Worm (Caenorhabditis elegans) whole organism, L4 larva: ENCODE measurements around the gene srd-3.

Experiments used
- F49E8.2 ChIP-seq: sonication (generic microtip); optimal IDR thresholded peaks from 2 replicates; lab custom pipeline; 2016; ENCODE audit warnings: missing compliant biosample characterization, mild to moderate bottlenecking, missing genetic modification characterization, borderline replicate concordance
- R02D3.7 ChIP-seq: fragments of 150-350 bp; sonication (generic microtip); optimal IDR thresholded peaks from 3 replicates; lab custom pipeline; 2014; ENCODE audit warnings: missing biosample characterization, missing genetic modification characterization
- T20F7.1 ChIP-seq: fragments of 200-800 bp; sonication (Bioruptor generic); optimal IDR thresholded peaks from 2 replicates; lab custom pipeline; 2018; ENCODE audit warnings: mild to moderate bottlenecking, missing genetic modification characterization, missing compliant biosample characterization
- T26A8.4 ChIP-seq: fragments of 200-800 bp; sonication (Bioruptor generic); IDR thresholded peaks from 2 replicates; pipeline ENCODE4 v1.3.6; 2022; ENCODE audit warnings: missing genetic modification characterization, missing compliant biosample characterization
- Y75B8A.6 ChIP-seq: fragments of 200-800 bp; sonication (Bioruptor generic); IDR thresholded peaks from 2 replicates; pipeline ENCODE4 v1.3.6; 2022; ENCODE audit warnings: missing genetic modification reagents, missing genetic modification characterization, missing compliant biosample characterization
- ZK337.2 ChIP-seq: fragments of 200-800 bp; sonication (Bioruptor generic); IDR thresholded peaks from 2 replicates; pipeline ENCODE4 v1.3.6; 2022; ENCODE audit warnings: missing genetic modification reagents, missing genetic modification characterization, missing compliant biosample characterization
- ama-1 ChIP-seq: fragments of 150-350 bp; optimal IDR thresholded peaks from 2 replicates; lab custom pipeline; 2014; ENCODE audit warnings: inconsistent platforms, mixed read lengths
- arid-1 ChIP-seq: fragments of 200-800 bp; sonication (Bioruptor generic); conservative IDR thresholded peaks from 2 replicates; pipeline ENCODE4 v1.3.6; 2022; ENCODE audit warnings: missing genetic modification reagents, missing genetic modification characterization, missing compliant biosample characterization
- attf-4 ChIP-seq: sonication (generic microtip); optimal IDR thresholded peaks from 3 replicates; lab custom pipeline; 2017; ENCODE audit warnings: missing biosample characterization, missing genetic modification characterization
- ceh-28 ChIP-seq: fragments of 150-350 bp; optimal IDR thresholded peaks from 2 replicates; lab custom pipeline; 2014; ENCODE audit warnings: missing biosample characterization, missing genetic modification reagents, missing genetic modification characterization
- ceh-44 ChIP-seq: fragments of 200-800 bp; sonication (Bioruptor generic); IDR thresholded peaks from 2 replicates; pipeline ENCODE4 v1.3.6; 2022; ENCODE audit warnings: missing genetic modification reagents, missing genetic modification characterization, missing compliant biosample characterization
- ceh-62 ChIP-seq: sonication (generic microtip); optimal IDR thresholded peaks from 2 replicates; lab custom pipeline; 2017; ENCODE audit warnings: missing biosample characterization, missing genetic modification characterization
- ceh-82 ChIP-seq: sonication (generic microtip); optimal IDR thresholded peaks from 2 replicates; lab custom pipeline; 2017; ENCODE audit warnings: missing biosample characterization, missing genetic modification characterization
- cey-2 ChIP-seq: sonication (generic microtip); optimal IDR thresholded peaks from 3 replicates; lab custom pipeline; 2017; ENCODE audit warnings: missing genetic modification characterization, mild to moderate bottlenecking, missing compliant biosample characterization, antibody characterized with exemption, borderline replicate concordance; ENCODE audit not compliant: insufficient read depth
- daf-8 ChIP-seq: fragments of 200-800 bp; sonication (Bioruptor generic); IDR thresholded peaks from 2 replicates; pipeline ENCODE4 v1.3.6; 2022; ENCODE audit warnings: missing genetic modification characterization, missing compliant biosample characterization
- dmd-6 ChIP-seq: fragments of 200-800 bp; sonication (Bioruptor generic); IDR thresholded peaks from 2 replicates; pipeline ENCODE4 v1.3.6; 2022; ENCODE audit warnings: missing genetic modification reagents, missing genetic modification characterization, missing compliant biosample characterization
- dmd-8 ChIP-seq: fragments of 200-800 bp; sonication (Bioruptor generic); IDR thresholded peaks from 2 replicates; pipeline ENCODE4 v1.3.6; 2022; ENCODE audit warnings: missing genetic modification characterization, missing compliant biosample characterization
- dpl-1 ChIP-seq: fragments of 150-350 bp; optimal IDR thresholded peaks from 2 replicates; lab custom pipeline; 2014; ENCODE audit warnings: missing biosample characterization, missing genetic modification reagents, missing genetic modification characterization
- dve-1 ChIP-seq: sonication (generic microtip); optimal IDR thresholded peaks from 2 replicates; lab custom pipeline; 2017; ENCODE audit warnings: antibody characterized with exemption, mild to moderate bottlenecking, missing genetic modification characterization, missing compliant biosample characterization; ENCODE audit not compliant: insufficient read depth
- fkh-10 ChIP-seq: fragments of 150-350 bp; optimal IDR thresholded peaks from 2 replicates; lab custom pipeline; 2014; ENCODE audit warnings: missing biosample characterization, missing genetic modification reagents, missing genetic modification characterization
- hlh-11 ChIP-seq: fragments of 200-800 bp; sonication (Bioruptor generic); optimal IDR thresholded peaks from 2 replicates; lab custom pipeline; 2018; ENCODE audit warnings: mild to moderate bottlenecking, missing genetic modification characterization, missing compliant biosample characterization
- hlh-30 ChIP-seq: sonication (generic microtip); optimal IDR thresholded peaks from 2 replicates; lab custom pipeline; 2017; ENCODE audit warnings: antibody characterized with exemption, mild to moderate bottlenecking, missing genetic modification characterization, missing compliant biosample characterization; ENCODE audit not compliant: insufficient read depth
- lim-7 ChIP-seq: fragments of 200-800 bp; sonication (Bioruptor generic); IDR thresholded peaks from 2 replicates; pipeline ENCODE4 v1.3.6; 2022; ENCODE audit warnings: missing genetic modification characterization, missing compliant biosample characterization
- lin-1 ChIP-seq: fragments of 200-800 bp; sonication (Bioruptor generic); IDR thresholded peaks from 2 replicates; pipeline ENCODE4 v1.3.6; 2022; ENCODE audit warnings: missing genetic modification reagents, missing genetic modification characterization, missing compliant biosample characterization
- lin-13 ChIP-seq: fragments of 150-350 bp; optimal IDR thresholded peaks from 2 replicates; lab custom pipeline; 2014; ENCODE audit warnings: missing biosample characterization, missing genetic modification reagents, missing genetic modification characterization
- lin-15B ChIP-seq: fragments of 150-350 bp; sonication (generic microtip); optimal IDR thresholded peaks from 3 replicates; lab custom pipeline; 2014; ENCODE audit warnings: missing biosample characterization, missing genetic modification characterization
- lin-38 ChIP-seq: fragments of 200-800 bp; sonication (Bioruptor generic); IDR thresholded peaks from 2 replicates; pipeline ENCODE4 v1.3.6; 2022; ENCODE audit warnings: missing genetic modification reagents, missing genetic modification characterization, missing compliant biosample characterization
- lin-39 ChIP-seq: fragments of 150-350 bp; optimal IDR thresholded peaks from 2 replicates; lab custom pipeline; 2014; ENCODE audit warnings: missing biosample characterization, missing genetic modification reagents, missing genetic modification characterization
- lsy-2 ChIP-seq, 2 experiments: fragments of 150-350 bp in 1 of 2; sonication (generic microtip) in 1 of 2; optimal IDR thresholded peaks; 2 replicates each; lab custom pipeline; 2014 to 2017; ENCODE audit warnings: missing biosample characterization in 2 of 2, missing genetic modification characterization in 2 of 2
- madf-5 ChIP-seq, 2 experiments: fragments of 200-800 bp; sonication (Bioruptor generic); IDR thresholded peaks; 2 replicates each; pipeline ENCODE4 v1.3.6; 2022; ENCODE audit warnings: missing compliant biosample characterization in 2 of 2, missing genetic modification characterization in 2 of 2
- madf-9 ChIP-seq: fragments of 200-800 bp; sonication (Bioruptor generic); conservative IDR thresholded peaks from 2 replicates; pipeline ENCODE4 v1.3.6; 2022; ENCODE audit warnings: missing genetic modification reagents, missing genetic modification characterization, missing compliant biosample characterization
- mdt-29 ChIP-seq: fragments of 200-800 bp; sonication (Bioruptor generic); IDR thresholded peaks from 2 replicates; pipeline ENCODE4 v1.3.6; 2022; ENCODE audit warnings: missing genetic modification reagents, missing genetic modification characterization, missing compliant biosample characterization
- mxl-3 ChIP-seq: fragments of 200-800 bp; sonication (Bioruptor generic); optimal IDR thresholded peaks from 2 replicates; lab custom pipeline; 2018; ENCODE audit warnings: mild to moderate bottlenecking, missing genetic modification characterization, missing compliant biosample characterization
- nhr-111 ChIP-seq: fragments of 200-800 bp; sonication (Bioruptor generic); optimal IDR thresholded peaks from 2 replicates; lab custom pipeline; 2018; ENCODE audit warnings: mild to moderate bottlenecking, missing genetic modification characterization, missing compliant biosample characterization
- nhr-237 ChIP-seq: sonication (generic microtip); optimal IDR thresholded peaks from 2 replicates; lab custom pipeline; 2017; ENCODE audit warnings: missing biosample characterization, missing genetic modification characterization
- nhr-42 ChIP-seq: fragments of 200-800 bp; sonication (Bioruptor generic); IDR thresholded peaks from 2 replicates; pipeline ENCODE4 v1.3.6; 2022; ENCODE audit warnings: missing genetic modification characterization, missing compliant biosample characterization
- nhr-48 ChIP-seq: sonication (generic microtip); optimal IDR thresholded peaks from 2 replicates; lab custom pipeline; 2016; ENCODE audit warnings: mild to moderate bottlenecking, missing genetic modification characterization, missing compliant biosample characterization
- pha-4 ChIP-seq, 2 experiments: fragments of 150-350 bp in 1 of 2; fragments of 200-800 bp in 1 of 2; sonication (Bioruptor generic) in 1 of 2; IDR thresholded peaks in 1 of 2; optimal IDR thresholded peaks in 1 of 2; 2 replicates each; pipeline versions ENCODE4 v1.3.6 to Lab custom; 2014 to 2022; ENCODE audit warnings: missing genetic modification characterization in 2 of 2, missing genetic modification reagents in 2 of 2, missing biosample characterization in 1 of 2, missing compliant biosample characterization in 1 of 2
- php-3 ChIP-seq: fragments of 200-800 bp; sonication (Bioruptor generic); IDR thresholded peaks from 2 replicates; pipeline ENCODE4 v1.3.6; 2022; ENCODE audit warnings: missing genetic modification reagents, missing genetic modification characterization, missing compliant biosample characterization
- sdz-12 ChIP-seq: fragments of 200-800 bp; sonication (Bioruptor generic); optimal IDR thresholded peaks from 2 replicates; lab custom pipeline; 2018; ENCODE audit warnings: mild to moderate bottlenecking, missing genetic modification characterization, missing compliant biosample characterization
- set-16 ChIP-seq: fragments of 200-800 bp; sonication (Bioruptor generic); IDR thresholded peaks from 2 replicates; pipeline ENCODE4 v1.3.6; 2022; ENCODE audit warnings: missing genetic modification reagents, missing genetic modification characterization, missing compliant biosample characterization
- skn-1 ChIP-seq: fragments of 150-350 bp; optimal IDR thresholded peaks from 2 replicates; lab custom pipeline; 2014; ENCODE audit warnings: missing biosample characterization, missing genetic modification characterization
- tra-1 ChIP-seq: fragments of 200-800 bp; sonication (Bioruptor generic); IDR thresholded peaks from 2 replicates; pipeline ENCODE4 v1.3.6; 2022; ENCODE audit warnings: missing genetic modification reagents, missing genetic modification characterization, missing compliant biosample characterization
- unc-130 ChIP-seq: sonication (generic microtip); optimal IDR thresholded peaks from 2 replicates; lab custom pipeline; 2016; ENCODE audit warnings: missing genetic modification reagents, missing genetic modification characterization, missing compliant biosample characterization
- unc-62 ChIP-seq, 3 experiments: fragments of 150-350 bp in 1 of 3; sonication (generic microtip); optimal IDR thresholded peaks in 2 of 3; peaks in 1 of 3; 1 replicate in 1 of 3; 2 replicates in 2 of 3; lab custom pipeline; 2014 to 2017; ENCODE audit warnings: missing biosample characterization in 3 of 3, missing genetic modification characterization in 3 of 3, missing genetic modification reagents in 3 of 3, missing genotype in 1 of 3
- vab-7 ChIP-seq: fragments of 200-800 bp; sonication (Bioruptor generic); IDR thresholded peaks from 2 replicates; pipeline ENCODE4 v1.3.6; 2022; ENCODE audit warnings: missing genetic modification reagents, missing genetic modification characterization, missing compliant biosample characterization
- zfp-3 ChIP-seq: fragments of 200-800 bp; sonication (Bioruptor generic); conservative IDR thresholded peaks from 2 replicates; pipeline ENCODE4 v1.3.6; 2022; ENCODE audit warnings: missing genetic modification reagents, missing genetic modification characterization, missing compliant biosample characterization
- zip-11 ChIP-seq: fragments of 200-800 bp; sonication (Bioruptor generic); IDR thresholded peaks from 2 replicates; pipeline ENCODE4 v1.3.6; 2022; ENCODE audit warnings: missing genetic modification characterization, missing compliant biosample characterization
- zip-2 ChIP-seq: fragments of 150-350 bp; optimal IDR thresholded peaks from 2 replicates; lab custom pipeline; 2014; ENCODE audit warnings: missing biosample characterization, missing genetic modification characterization
- ztf-11 ChIP-seq: fragments of 150-350 bp; optimal IDR thresholded peaks from 2 replicates; lab custom pipeline; 2014; ENCODE audit warnings: missing biosample characterization, missing genetic modification characterization

The srd-3 gene

DNA sequence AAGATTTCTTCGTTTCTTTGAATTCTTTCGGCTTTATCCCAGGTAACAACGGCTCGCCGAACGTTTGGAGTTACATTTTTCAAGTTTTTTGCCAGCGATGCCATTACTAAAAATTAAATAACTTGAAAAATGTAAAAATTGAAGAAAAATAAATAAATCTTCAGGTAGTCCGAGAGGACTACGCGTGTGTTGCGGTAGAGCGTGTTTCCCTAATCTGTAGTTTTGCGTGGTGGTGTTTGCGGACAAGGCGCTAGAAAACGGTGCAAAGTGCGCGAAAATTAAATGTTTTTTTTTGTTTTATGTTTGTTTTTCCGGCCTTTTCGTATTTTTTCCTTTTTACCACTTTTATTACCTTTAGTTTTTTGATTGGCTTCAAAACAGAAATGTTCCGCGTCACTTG lies 27.1 kb upstream of the srd-3 start, which contains the start of gene mrpl-28 (continued):
- TF ChIP-seq sdz-12 (GFP tag; lab: Kevin White, UChicago) = no peak
- TF ChIP-seq unc-130 (GFP tag; lab: Kevin White, UChicago) = peak; percentile 33
- TF ChIP-seq lin-38 (GFP tag; lab: Robert Waterston, UW) = peak; percentile 99
- no peak for TF ChIP-seq ztf-11 (tag; lab: Kevin White, UChicago)
- TF ChIP-seq ama-1 (lab: Kevin White, UChicago) = peak; percentile 54
- peak; percentile 60 to 95 for TF ChIP-seq lsy-2 (tag; optimal IDR thresholded peaks at IDR 0.05; lab: Kevin White, UChicago)
- TF ChIP-seq skn-1 (tag; lab: Kevin White, UChicago) = no peak
- no peak for TF ChIP-seq lim-7 (GFP tag; lab: Robert Waterston, UW)
- TF ChIP-seq Y75B8A.6 (GFP tag; lab: Robert Waterston, UW) = no peak
- TF ChIP-seq cey-2 (tag; lab: Kevin White, UChicago) = no peak
- peak; percentile 92 for TF ChIP-seq dve-1 (tag; lab: Kevin White, UChicago)
- no peak for TF ChIP-seq madf-5 (GFP tag; IDR thresholded peaks at IDR 0.05; lab: Robert Waterston, UW)
- no peak for TF ChIP-seq R02D3.7 (tag; lab: Kevin White, UChicago)
- TF ChIP-seq zfp-3 (GFP tag; lab: Robert Waterston, UW) = peak; percentile 57
- TF ChIP-seq zip-2 (tag; lab: Kevin White, UChicago) = no peak
- TF ChIP-seq F49E8.2 = peak; percentile 60
- no peak for TF ChIP-seq attf-4
- TF ChIP-seq ZK337.2 (GFP tag; lab: Robert Waterston, UW) = peak; percentile 55; the same call in 1 of the 2 replicates
- TF ChIP-seq ceh-82 (tag; lab: Kevin White, UChicago) = no peak
- TF ChIP-seq unc-62 (GFP tag; optimal IDR thresholded peaks at IDR 0.05 in 1 of 2; lab: Kevin White, UChicago) = peak in 1 of 2 experiments; percentile 93
- TF ChIP-seq unc-62 (tag; optimal IDR thresholded peaks at IDR 0.05; lab: Kevin White, UChicago) = no peak
- TF ChIP-seq madf-9 (GFP tag; lab: Robert Waterston, UW) = 0 out of 2 replicates have a peak, but pooled peaks have one; percentile 49
- peak; percentile 88 for TF ChIP-seq T20F7.1
- TF ChIP-seq ceh-28 = no peak
- TF ChIP-seq dpl-1 (GFP tag; lab: Kevin White, UChicago) = peak; percentile 97
- TF ChIP-seq set-16 (GFP tag; lab: Robert Waterston, UW) = no peak
- TF ChIP-seq lin-15B (tag; lab: Kevin White, UChicago) = peak; percentile 87
- no peak; the same call in 1 of the 2 replicates for TF ChIP-seq lin-1
- TF ChIP-seq dmd-8 = no peak
- TF ChIP-seq php-3 (GFP tag; lab: Robert Waterston, UW) = no peak
- 0 out of 2 replicates have a peak, but pooled peaks have one; percentile 49 for TF ChIP-seq tra-1 (GFP tag; lab: Robert Waterston, UW)
- peak; percentile 80 for TF ChIP-seq dmd-6 (GFP tag; lab: Robert Waterston, UW)
- peak; percentile 78 for TF ChIP-seq arid-1 (GFP tag; lab: Robert Waterston, UW)
- peak; percentile 81 for TF ChIP-seq hlh-11 (tag; lab: Kevin White, UChicago)
- peak; percentile 80; the same call in 1 of the 2 replicates for TF ChIP-seq pha-4 (GFP tag; IDR thresholded peaks at IDR 0.05; lab: Robert Waterston, UW)
- TF ChIP-seq pha-4 (tag; optimal IDR thresholded peaks at IDR 0.05; lab: Kevin White, UChicago) = peak; percentile 97
- TF ChIP-seq ceh-44 = no peak
- peak; percentile 87 for TF ChIP-seq lin-13 (GFP tag; lab: Kevin White, UChicago)
- no peak for TF ChIP-seq mdt-29 (GFP tag; lab: Robert Waterston, UW)
- TF ChIP-seq T26A8.4 (GFP tag; lab: Robert Waterston, UW) = peak; percentile 92
- TF ChIP-seq zip-11 (GFP tag; lab: Robert Waterston, UW) = no peak
- peak; percentile 81 for TF ChIP-seq hlh-30 (tag; lab: Kevin White, UChicago)
- peak; percentile 47 for TF ChIP-seq nhr-48 (tag; lab: Kevin White, UChicago)
- TF ChIP-seq mxl-3 (GFP tag; lab: Kevin White, UChicago) = peak; percentile 30
- TF ChIP-seq daf-8 = no peak
- TF ChIP-seq nhr-237 (tag; lab: Kevin White, UChicago) = no peak
- TF ChIP-seq ceh-62 = no peak
- TF ChIP-seq fkh-10 (GFP tag; lab: Kevin White, UChicago) = peak; percentile 78
- TF ChIP-seq vab-7 = 0 out of 2 replicates have a peak, but pooled peaks have one; percentile 19
- no peak for TF ChIP-seq lin-39 (tag; lab: Kevin White, UChicago)
- no peak for TF ChIP-seq nhr-111 (GFP tag; lab: Kevin White, UChicago)
- TF ChIP-seq nhr-42 (GFP tag; lab: Robert Waterston, UW) = peak; percentile 53; the same call in 1 of the 2 replicates
